Worm (Caenorhabditis elegans) whole organism, young adult: Measurements from ENCODE around the gene srbc-39.

Source experiments
- B0336.3 ChIP-seq: fragments of 200-800 bp; sonication (Bioruptor generic); IDR thresholded peaks from 2 replicates; pipeline ENCODE4 v1.3.6; 2022; ENCODE audit warnings: missing genetic modification characterization, missing compliant biosample characterization
- F22D6.2 ChIP-seq: sonication (generic microtip); optimal IDR thresholded peaks from 2 replicates; lab custom pipeline; 2016; ENCODE audit warnings: mild to moderate bottlenecking, missing genetic modification characterization, missing compliant biosample characterization
- F39B2.1 ChIP-seq: fragments of 200-800 bp; sonication (Bioruptor generic); IDR thresholded peaks from 2 replicates; pipeline ENCODE4 v1.3.6; 2022; ENCODE audit warnings: missing genetic modification reagents, missing genetic modification characterization, missing compliant biosample characterization
- F49E8.2 ChIP-seq: sonication (generic microtip); optimal IDR thresholded peaks from 3 replicates; lab custom pipeline; 2017; ENCODE audit warnings: missing genetic modification characterization, mild to moderate bottlenecking, missing compliant biosample characterization, antibody characterized with exemption, moderate library complexity; ENCODE audit not compliant: insufficient read depth
- F57C9.4 ChIP-seq: sonication (generic microtip); optimal IDR thresholded peaks from 2 replicates; lab custom pipeline; 2017; ENCODE audit warnings: mild to moderate bottlenecking, missing genetic modification characterization, missing compliant biosample characterization
- K11D2.4 ChIP-seq: fragments of 200-800 bp; sonication (Bioruptor generic); IDR thresholded peaks from 2 replicates; pipeline ENCODE4 v1.3.6; 2022; ENCODE audit warnings: missing genetic modification reagents, missing genetic modification characterization, missing compliant biosample characterization
- K12H6.12 ChIP-seq: fragments of 200-800 bp; sonication (Bioruptor generic); optimal IDR thresholded peaks from 2 replicates; lab custom pipeline; 2018; ENCODE audit warnings: mild to moderate bottlenecking, missing genetic modification characterization, missing compliant biosample characterization
- athp-1 ChIP-seq: sonication (generic microtip); optimal IDR thresholded peaks from 2 replicates; lab custom pipeline; 2017; ENCODE audit warnings: mild to moderate bottlenecking, missing genetic modification characterization, missing compliant biosample characterization
- attf-6 ChIP-seq: fragments of 200-800 bp; sonication (Bioruptor generic); IDR thresholded peaks from 2 replicates; pipeline ENCODE4 v1.3.6; 2022; ENCODE audit warnings: missing genetic modification reagents, missing genetic modification characterization, missing compliant biosample characterization
- ccch-3 ChIP-seq: fragments of 200-800 bp; sonication (Bioruptor generic); optimal IDR thresholded peaks from 2 replicates; lab custom pipeline; 2018; ENCODE audit warnings: mild to moderate bottlenecking, missing genetic modification characterization, missing compliant biosample characterization
- cebp-1 ChIP-seq, 2 experiments: fragments of 200-800 bp in 1 of 2; sonication (Bioruptor generic) in 1 of 2; sonication (generic microtip) in 1 of 2; IDR thresholded peaks in 1 of 2; optimal IDR thresholded peaks in 1 of 2; 2 replicates each; pipeline versions ENCODE4 v1.3.6 to Lab custom; 2017 to 2022; ENCODE audit warnings: missing compliant biosample characterization in 2 of 2, missing genetic modification characterization in 2 of 2, mild to moderate bottlenecking in 1 of 2, missing genetic modification reagents in 1 of 2, moderate library complexity in 1 of 2
- ceh-40 ChIP-seq: fragments of 200-800 bp; sonication (Bioruptor generic); IDR thresholded peaks from 2 replicates; pipeline ENCODE4 v1.3.6; 2022; ENCODE audit warnings: missing genetic modification characterization, missing compliant biosample characterization
- dpl-1 ChIP-seq: fragments of 150-350 bp; optimal IDR thresholded peaks from 2 replicates; lab custom pipeline; 2014; ENCODE audit warnings: missing biosample characterization, missing genetic modification reagents, missing genetic modification characterization
- egrh-3 ChIP-seq: fragments of 200-800 bp; sonication (Bioruptor generic); IDR thresholded peaks from 2 replicates; pipeline ENCODE4 v1.3.6; 2022; ENCODE audit warnings: missing genetic modification reagents, missing genetic modification characterization, missing compliant biosample characterization
- ekl-4 ChIP-seq: fragments of 200-800 bp; sonication (Bioruptor generic); IDR thresholded peaks from 2 replicates; pipeline ENCODE4 v1.3.6; 2022; ENCODE audit warnings: missing genetic modification reagents, missing genetic modification characterization, missing compliant biosample characterization
- ets-4 ChIP-seq: fragments of 200-800 bp; sonication (Bioruptor generic); optimal IDR thresholded peaks from 2 replicates; lab custom pipeline; 2018; ENCODE audit warnings: mild to moderate bottlenecking, missing genetic modification characterization, missing compliant biosample characterization
- gei-17 ChIP-seq: fragments of 200-800 bp; sonication (Bioruptor generic); optimal IDR thresholded peaks from 2 replicates; lab custom pipeline; 2018; ENCODE audit warnings: mild to moderate bottlenecking, missing genetic modification characterization, missing compliant biosample characterization
- him-1 ChIP-seq: sonication (generic microtip); optimal IDR thresholded peaks from 2 replicates; lab custom pipeline; 2016; ENCODE audit warnings: missing genotype, missing genetic modification reagents, missing genetic modification characterization, missing compliant biosample characterization
- hmg-1.2 ChIP-seq: fragments of 200-800 bp; sonication (Bioruptor generic); IDR thresholded peaks from 2 replicates; pipeline ENCODE4 v1.3.6; 2022; ENCODE audit warnings: missing genetic modification reagents, missing genetic modification characterization, missing compliant biosample characterization
- lag-1 ChIP-seq: fragments of 200-800 bp; sonication (Bioruptor generic); IDR thresholded peaks from 2 replicates; pipeline ENCODE4 v1.3.6; 2022; ENCODE audit warnings: missing genetic modification reagents, missing genetic modification characterization, missing compliant biosample characterization
- lin-54 ChIP-seq: fragments of 200-800 bp; sonication (Bioruptor generic); optimal IDR thresholded peaks from 2 replicates; lab custom pipeline; 2018; ENCODE audit warnings: mild to moderate bottlenecking, missing genetic modification characterization, missing compliant biosample characterization
- lir-1 ChIP-seq: fragments of 200-800 bp; sonication (Bioruptor generic); conservative IDR thresholded peaks from 2 replicates; pipeline ENCODE4 v1.3.6; 2022; ENCODE audit warnings: missing genetic modification reagents, missing genetic modification characterization, missing compliant biosample characterization
- lsl-1 ChIP-seq: fragments of 200-800 bp; sonication (Bioruptor generic); optimal IDR thresholded peaks from 2 replicates; lab custom pipeline; 2018; ENCODE audit warnings: mild to moderate bottlenecking, missing genetic modification characterization, moderate library complexity, missing compliant biosample characterization
- lsy-27 ChIP-seq: sonication (generic microtip); optimal IDR thresholded peaks from 2 replicates; lab custom pipeline; 2017; ENCODE audit warnings: missing genetic modification characterization, mild to moderate bottlenecking, missing compliant biosample characterization, antibody characterized with exemption, missing genotype, borderline replicate concordance; ENCODE audit not compliant: insufficient read depth
- madf-10 ChIP-seq: sonication (generic microtip); optimal IDR thresholded peaks from 2 replicates; lab custom pipeline; 2016; ENCODE audit warnings: mild to moderate bottlenecking, missing genetic modification characterization, missing compliant biosample characterization
- mcd-1 ChIP-seq: fragments of 200-800 bp; sonication (Bioruptor generic); IDR thresholded peaks from 2 replicates; pipeline ENCODE4 v1.3.6; 2022; ENCODE audit warnings: missing genetic modification reagents, missing genetic modification characterization, missing compliant biosample characterization
- mel-28 ChIP-seq: sonication (generic microtip); optimal IDR thresholded peaks from 2 replicates; lab custom pipeline; 2016; ENCODE audit warnings: borderline replicate concordance, mild to moderate bottlenecking, missing genetic modification characterization, missing compliant biosample characterization
- nfya-2 ChIP-seq: fragments of 200-800 bp; sonication (Bioruptor generic); IDR thresholded peaks from 2 replicates; pipeline ENCODE4 v1.3.6; 2022; ENCODE audit warnings: missing genetic modification reagents, missing genetic modification characterization, missing compliant biosample characterization
- nhr-120 ChIP-seq: fragments of 200-800 bp; sonication (Bioruptor generic); IDR thresholded peaks from 2 replicates; pipeline ENCODE4 v1.3.6; 2022; ENCODE audit warnings: missing genetic modification characterization, missing compliant biosample characterization
- rec-8 ChIP-seq, 2 experiments: sonication (generic microtip); optimal IDR thresholded peaks; 2 replicates each; lab custom pipeline; 2016; ENCODE audit warnings: mild to moderate bottlenecking in 2 of 2, missing genetic modification characterization in 2 of 2, missing genetic modification reagents in 2 of 2, missing genotype in 2 of 2, missing biosample characterization in 1 of 2, missing compliant biosample characterization in 1 of 2, moderate library complexity in 1 of 2
- sptf-2 ChIP-seq: fragments of 200-800 bp; sonication (Bioruptor generic); optimal IDR thresholded peaks from 2 replicates; lab custom pipeline; 2018; ENCODE audit warnings: mild to moderate bottlenecking, missing genetic modification characterization, missing compliant biosample characterization
- tbp1 ChIP-seq: fragments of 200-800 bp; sonication (Bioruptor generic); optimal IDR thresholded peaks from 2 replicates; lab custom pipeline; 2018; ENCODE audit warnings: mild to moderate bottlenecking, missing genetic modification characterization, missing compliant biosample characterization
- tbx-9 ChIP-seq: sonication (generic microtip); optimal IDR thresholded peaks from 2 replicates; lab custom pipeline; 2016; ENCODE audit warnings: borderline replicate concordance, missing genetic modification characterization, inconsistent platforms, missing compliant biosample characterization
- tlf-1 ChIP-seq: fragments of 200-800 bp; sonication (Bioruptor generic); optimal IDR thresholded peaks from 2 replicates; lab custom pipeline; 2018; ENCODE audit warnings: mild to moderate bottlenecking, missing genetic modification characterization, missing compliant biosample characterization
- xnd-1 ChIP-seq: sonication (generic microtip); optimal IDR thresholded peaks from 2 replicates; lab custom pipeline; 2016; ENCODE audit warnings: missing genotype, missing genetic modification reagents, missing genetic modification characterization, missing compliant biosample characterization
- ztf-6 ChIP-seq: fragments of 200-800 bp; sonication (Bioruptor generic); IDR thresholded peaks from 2 replicates; pipeline ENCODE4 v1.3.6; 2022; ENCODE audit warnings: missing genetic modification reagents, missing genetic modification characterization, missing compliant biosample characterization

srbc-39 gene

ce11 chrV:743348-743747 is 34.4 kb downstream of the srbc-39 start, which contains the start of gene str-134:
TSS of gene str-134 (plus strand) at chrV:743648.
- TF ChIP-seq B0336.3 (GFP tag; lab: Robert Waterston, UW), result no peak
- TF ChIP-seq K11D2.4, result no peak
- TF ChIP-seq attf-6 (GFP tag; lab: Robert Waterston, UW), result no peak
- no peak for TF ChIP-seq xnd-1 (tag; lab: Kevin White, UChicago)
- no peak for TF ChIP-seq hmg-1.2 (GFP tag; lab: Robert Waterston, UW)
- no peak for TF ChIP-seq F22D6.2
- TF ChIP-seq lin-54 (GFP tag; lab: Kevin White, UChicago), result no peak
- no peak for TF ChIP-seq mcd-1 (GFP tag; lab: Robert Waterston, UW)
- no peak for TF ChIP-seq ceh-40 (GFP tag; lab: Robert Waterston, UW)
- no peak for TF ChIP-seq dpl-1 (GFP tag; lab: Kevin White, UChicago)
- no peak for TF ChIP-seq ets-4 (GFP tag; lab: Kevin White, UChicago)

- TF ChIP-seq F39B2.1 (GFP tag; lab: Robert Waterston, UW) (no peak), attf-6 (GFP tag; lab: Robert Waterston, UW) (no peak), K11D2.4 (no peak), F57C9.4 (tag; lab: Kevin White, UChicago) (no peak), tbp1 (GFP tag; lab: Kevin White, UChicago) (no peak), tlf-1 (GFP tag; lab: Kevin White, UChicago) (no peak), athp-1 (no peak), cebp-1 (GFP tag; IDR thresholded peaks at IDR 0.05; lab: Robert Waterston, UW) (no peak), cebp-1 (tag; optimal IDR thresholded peaks at IDR 0.05; lab: Kevin White, UChicago) (no peak), egrh-3 (GFP tag; lab: Robert Waterston, UW) (no peak), nhr-120 (GFP tag; lab: Robert Waterston, UW) (no peak), rec-8 (tag; optimal IDR thresholded peaks at IDR 0.05; lab: Kevin White, UChicago) (no peak), mcd-1 (GFP tag; lab: Robert Waterston, UW) (no peak), xnd-1 (tag; lab: Kevin White, UChicago) (no peak), gei-17 (GFP tag; lab: Kevin White, UChicago) (no peak), ccch-3 (no peak)
Measured at ce11 chrV:748044-748443, 39.1 kb downstream of the srbc-39 start, which contains the start of gene sri-4. TSS of gene sri-4 (plus strand) at chrV:748344.

- no peak for TF ChIP-seq F49E8.2 (tag; lab: Kevin White, UChicago)
- no peak for TF ChIP-seq ekl-4
- TF ChIP-seq lir-1 (GFP tag; lab: Robert Waterston, UW), result no peak
- no peak for TF ChIP-seq mel-28 (tag; lab: Kevin White, UChicago)
- no peak for TF ChIP-seq lsl-1 (GFP tag; lab: Kevin White, UChicago)
- TF ChIP-seq K12H6.12 (tag; lab: Kevin White, UChicago), result no peak
- TF ChIP-seq lsy-27, result no peak
- no peak for TF ChIP-seq sptf-2 (GFP tag; lab: Kevin White, UChicago)
- TF ChIP-seq tbx-9 (tag; lab: Kevin White, UChicago), result no peak
- no peak for TF ChIP-seq K11D2.4
- TF ChIP-seq ztf-6, result no peak
- no peak for TF ChIP-seq lag-1 (GFP tag; lab: Robert Waterston, UW)
- no peak for TF ChIP-seq him-1
- TF ChIP-seq nfya-2, result no peak
- no peak for TF ChIP-seq madf-10 (tag; lab: Kevin White, UChicago)
Measured at ce11 chrV:752679-753333, 43.9 kb downstream of the srbc-39 start, which contains the start of the genes str-262 and srp-1. TSS of gene str-262 (minus strand) at chrV:752779. TSS of gene srp-1 (plus strand) at chrV:753283.
